Worm (Caenorhabditis elegans) whole organism, L2 larva: Measurements from ENCODE around the gene nep-15.

Experiments used
- nhr-10 ChIP-seq: sonication (generic microtip); optimal IDR thresholded peaks from 2 replicates; lab custom pipeline; 2017; ENCODE audit warnings: missing biosample characterization, missing genetic modification characterization
- unc-39 ChIP-seq: fragments of 150-350 bp; optimal IDR thresholded peaks from 2 replicates; lab custom pipeline; 2014; ENCODE audit warnings: missing biosample characterization, missing genetic modification characterization

DNA sequence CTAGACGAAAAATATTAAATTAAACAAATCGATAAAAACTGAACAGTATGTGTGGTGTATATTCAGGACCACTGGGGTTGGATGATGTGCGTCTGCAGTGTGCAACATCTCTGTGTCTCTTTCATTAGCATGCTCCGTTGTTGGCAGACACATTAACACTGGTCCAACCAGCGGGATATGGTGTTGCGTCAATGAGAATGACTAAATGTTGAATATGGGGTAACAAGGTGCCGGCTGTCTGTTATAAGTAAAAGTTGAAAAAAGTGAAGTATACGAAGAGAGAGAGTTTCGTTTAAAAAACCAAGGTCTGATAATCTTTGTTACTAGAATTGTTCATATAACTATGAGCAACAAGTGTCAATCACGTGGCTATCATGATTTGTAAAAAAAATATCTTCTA is 44.8 kb downstream of the nep-15 start, which contains the start of gene ced-8:
- TF ChIP-seq unc-39 (no peak), nhr-10 (tag; lab: Kevin White, UChicago) (no peak)
